Worm (Caenorhabditis elegans) whole organism, L3 larva: ENCODE results near the gene glr-4.

Source experiments
- ceh-28 ChIP-seq: fragments of 150-350 bp; optimal IDR thresholded peaks from 2 replicates; lab custom pipeline; 2014; ENCODE audit warnings: missing biosample characterization, missing genetic modification reagents, missing genetic modification characterization
- daf-12 ChIP-seq: fragments of 150-350 bp; optimal IDR thresholded peaks from 2 replicates; lab custom pipeline; 2014; ENCODE audit warnings: missing biosample characterization, missing genetic modification reagents, missing genetic modification characterization
- mdl-1 ChIP-seq: fragments of 150-350 bp; optimal IDR thresholded peaks from 2 replicates; lab custom pipeline; 2014; ENCODE audit warnings: missing biosample characterization, missing genetic modification characterization

DNA sequence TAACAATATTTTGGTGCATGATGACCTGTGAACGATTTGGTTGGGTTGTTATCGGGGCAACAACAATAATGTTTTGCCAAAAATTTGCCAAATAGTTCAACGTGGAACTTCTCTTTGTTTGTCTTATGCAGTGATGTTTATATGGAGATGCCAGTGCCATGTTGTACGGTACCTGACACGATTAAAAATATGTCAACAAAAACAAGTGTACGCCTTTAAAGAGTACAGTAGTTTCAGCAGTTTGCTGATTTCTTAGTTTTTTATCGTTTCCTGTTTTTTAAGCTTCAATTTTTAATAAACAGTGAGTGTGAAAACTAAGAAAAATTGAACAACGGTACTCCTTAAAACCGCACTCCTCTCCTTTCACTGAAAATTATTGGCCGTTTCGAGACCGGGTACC lies 15.8 kb downstream of the glr-4 start:
- TF ChIP-seq daf-12 (tag; lab: Kevin White, UChicago): no peak
- no peak for TF ChIP-seq ceh-28 (tag; lab: Kevin White, UChicago)
- TF ChIP-seq mdl-1 (tag; lab: Kevin White, UChicago): no peak
